Worm (Caenorhabditis elegans) whole organism, L4/young adult: ENCODE results near the gene Y47D7A.9.

Source experiments
- W03F9.2 ChIP-seq: fragments of 150-350 bp; optimal IDR thresholded peaks from 2 replicates; lab custom pipeline; 2014; ENCODE audit warnings: missing biosample characterization, missing genetic modification characterization
- him-1 ChIP-seq: sonication (generic microtip); optimal IDR thresholded peaks from 2 replicates; lab custom pipeline; 2016; ENCODE audit warnings: missing genotype, missing genetic modification reagents, missing genetic modification characterization, missing compliant biosample characterization

- TF ChIP-seq him-1 (tag; lab: Kevin White, UChicago) (no peak), W03F9.2 (tag; lab: Kevin White, UChicago) (no peak)
Measured at ce11 chrV:4432783-4433237, 9.1 kb upstream of the Y47D7A.9 start, which contains the start of gene Y47D7A.15.
